Fruit fly (Drosophila melanogaster) whole organism, embryonic: ENCODE results near the gene CG31406.

Experiments used
- Ada2b ChIP-seq: fragments of 200-800 bp; sonication (Bioruptor generic); IDR thresholded peaks from 2 replicates; pipeline ENCODE4 v1.3.6; 2022; ENCODE audit warnings: missing biosample characterization, missing genetic modification characterization
- CG10209 ChIP-seq: fragments of 200-800 bp; sonication (Bioruptor generic); optimal IDR thresholded peaks from 3 replicates; lab custom pipeline; 2017; ENCODE audit warnings: missing biosample characterization, mild to moderate bottlenecking, missing genetic modification characterization, missing genetic modification reagents
- CG10366 ChIP-seq: fragments of 200-800 bp; sonication (Bioruptor generic); IDR thresholded peaks from 2 replicates; pipeline ENCODE4 v1.3.6; 2022; ENCODE audit warnings: missing biosample characterization, missing genetic modification characterization
- CG10959 ChIP-seq: fragments of 200-800 bp; sonication (Bioruptor generic); IDR thresholded peaks from 2 replicates; pipeline ENCODE4 v1.3.6; 2022; ENCODE audit warnings: missing biosample characterization, missing genetic modification characterization
- CG12071 ChIP-seq: fragments of 200-800 bp; sonication (Bioruptor generic); optimal IDR thresholded peaks from 3 replicates; lab custom pipeline; 2018; ENCODE audit warnings: missing biosample characterization, mild to moderate bottlenecking, missing genetic modification characterization
- CG12299 ChIP-seq: fragments of 200-800 bp; sonication (Bioruptor generic); optimal IDR thresholded peaks from 2 replicates; lab custom pipeline; 2018; ENCODE audit warnings: missing biosample characterization, mild to moderate bottlenecking, missing genetic modification characterization
- CG1233 ChIP-seq: fragments of 200-800 bp; sonication (Bioruptor generic); optimal IDR thresholded peaks from 4 replicates; lab custom pipeline; 2018; ENCODE audit warnings: missing biosample characterization, mild to moderate bottlenecking, missing genetic modification characterization
- CG12391 ChIP-seq: fragments of 200-800 bp; sonication (Bioruptor generic); optimal IDR thresholded peaks from 3 replicates; lab custom pipeline; 2018; ENCODE audit warnings: missing biosample characterization, mild to moderate bottlenecking, missing genetic modification characterization, moderate library complexity
- CG12769 ChIP-seq: fragments of 200-800 bp; sonication (Bioruptor generic); optimal IDR thresholded peaks from 2 replicates; lab custom pipeline; 2019; ENCODE audit warnings: missing biosample characterization, mild to moderate bottlenecking, missing genetic modification characterization, moderate library complexity
- CG13775 ChIP-seq: fragments of 200-800 bp; sonication (Bioruptor generic); optimal IDR thresholded peaks from 3 replicates; lab custom pipeline; 2017; ENCODE audit warnings: missing biosample characterization, mild to moderate bottlenecking, missing genetic modification characterization
- CG14710 ChIP-seq: fragments of 200-800 bp; sonication (Bioruptor generic); optimal IDR thresholded peaks from 3 replicates; lab custom pipeline; 2019; ENCODE audit warnings: missing biosample characterization, mild to moderate bottlenecking, missing genetic modification characterization, moderate library complexity
- CG1529 ChIP-seq: fragments of 200-800 bp; sonication (Bioruptor generic); optimal IDR thresholded peaks from 3 replicates; lab custom pipeline; 2018; ENCODE audit warnings: missing biosample characterization, missing genetic modification characterization
- CG1602 ChIP-seq: fragments of 200-800 bp; sonication (Bioruptor generic); optimal IDR thresholded peaks from 3 replicates; lab custom pipeline; 2016; ENCODE audit warnings: missing biosample characterization, missing genetic modification characterization
- CG18011 ChIP-seq: fragments of 200-800 bp; sonication (Bioruptor generic); optimal IDR thresholded peaks from 2 replicates; lab custom pipeline; 2017; ENCODE audit warnings: missing biosample characterization, missing genetic modification characterization, mild to moderate bottlenecking, moderate library complexity, missing genotype
- CG18262 ChIP-seq: fragments of 200-800 bp; optimal IDR thresholded peaks from 3 replicates; lab custom pipeline; 2019; ENCODE audit warnings: missing biosample characterization, mild to moderate bottlenecking, missing genetic modification characterization, moderate library complexity
- CG31365 ChIP-seq: fragments of 200-800 bp; sonication (Bioruptor generic); optimal IDR thresholded peaks from 2 replicates; lab custom pipeline; 2018; ENCODE audit warnings: missing biosample characterization, mild to moderate bottlenecking, missing genetic modification characterization
- CG31441 ChIP-seq: fragments of 200-800 bp; sonication (Bioruptor generic); IDR thresholded peaks from 2 replicates; pipeline ENCODE4 v1.3.6; 2022; ENCODE audit warnings: missing biosample characterization, missing genetic modification characterization
- CG33213 ChIP-seq: fragments of 200-800 bp; sonication (Bioruptor generic); optimal IDR thresholded peaks from 3 replicates; lab custom pipeline; 2016; ENCODE audit warnings: missing biosample characterization, missing genetic modification characterization
- CG3838 ChIP-seq: fragments of 200-800 bp; sonication (Bioruptor generic); optimal IDR thresholded peaks from 3 replicates; lab custom pipeline; 2016; ENCODE audit warnings: missing biosample characterization, missing genetic modification characterization
- CG4360 ChIP-seq: fragments of 200-800 bp; sonication (Bioruptor generic); IDR thresholded peaks from 2 replicates; pipeline ENCODE4 v1.3.6; 2022; ENCODE audit warnings: missing biosample characterization, missing genetic modification characterization
- CG4820 ChIP-seq: fragments of 200-800 bp; sonication (Bioruptor generic); optimal IDR thresholded peaks from 3 replicates; lab custom pipeline; 2016; ENCODE audit warnings: missing biosample characterization, missing genetic modification characterization
- CG6854 ChIP-seq: fragments of 200-800 bp; sonication (Bioruptor generic); optimal IDR thresholded peaks from 3 replicates; lab custom pipeline; 2017; ENCODE audit warnings: missing biosample characterization, mild to moderate bottlenecking, missing genetic modification characterization
- CG7839 ChIP-seq: fragments of 200-800 bp; sonication (Bioruptor generic); optimal IDR thresholded peaks from 3 replicates; lab custom pipeline; 2018; ENCODE audit warnings: missing biosample characterization, mild to moderate bottlenecking, missing genetic modification characterization, moderate library complexity
- CG7928 ChIP-seq: fragments of 200-800 bp; sonication (Bioruptor generic); optimal IDR thresholded peaks from 2 replicates; lab custom pipeline; 2017; ENCODE audit warnings: missing biosample characterization, mild to moderate bottlenecking, missing genetic modification characterization
- CG8089 ChIP-seq: fragments of 200-800 bp; sonication (Bioruptor generic); optimal IDR thresholded peaks from 3 replicates; lab custom pipeline; 2016; ENCODE audit warnings: missing biosample characterization, missing genetic modification characterization
- CG8765 ChIP-seq: fragments of 200-800 bp; sonication (Bioruptor generic); IDR thresholded peaks from 2 replicates; pipeline ENCODE4 v1.3.6; 2022; ENCODE audit warnings: missing biosample characterization, missing genetic modification characterization
- CG8944 ChIP-seq: fragments of 200-800 bp; sonication (Bioruptor generic); optimal IDR thresholded peaks from 3 replicates; lab custom pipeline; 2016; ENCODE audit warnings: missing biosample characterization, missing genetic modification characterization
- CG9876 ChIP-seq: fragments of 200-800 bp; sonication (Bioruptor generic); optimal IDR thresholded peaks from 2 replicates; lab custom pipeline; 2016; ENCODE audit warnings: missing biosample characterization, missing genetic modification characterization
- CkIIα-i1 ChIP-seq: fragments of 200-800 bp; sonication (Bioruptor generic); IDR thresholded peaks from 2 replicates; pipeline ENCODE4 v1.3.6; 2022; ENCODE audit warnings: missing biosample characterization, missing genetic modification characterization
- D19B ChIP-seq: fragments of 200-800 bp; sonication (Bioruptor generic); optimal IDR thresholded peaks from 2 replicates; lab custom pipeline; 2017; ENCODE audit warnings: missing biosample characterization, mild to moderate bottlenecking, missing genetic modification characterization
- Dref ChIP-seq: fragments of 200-800 bp; sonication (Bioruptor generic); IDR thresholded peaks from 2 replicates; pipeline ENCODE4 v1.3.6; 2022; ENCODE audit warnings: missing biosample characterization, missing genetic modification characterization
- H15 ChIP-seq: fragments of 200-800 bp; sonication (Bioruptor generic); IDR thresholded peaks from 3 replicates; pipeline ENCODE4 v1.3.6; 2022; ENCODE audit warnings: missing biosample characterization, missing genetic modification characterization
- Lim3 ChIP-seq: fragments of 200-800 bp; sonication (Bioruptor generic); IDR thresholded peaks from 2 replicates; pipeline ENCODE4 v1.3.6; 2022; ENCODE audit warnings: missing biosample characterization, missing genetic modification characterization
- Mes4 ChIP-seq: fragments of 200-800 bp; sonication (Bioruptor generic); optimal IDR thresholded peaks from 2 replicates; lab custom pipeline; 2016; ENCODE audit warnings: missing biosample characterization, missing genetic modification characterization
- NC2α ChIP-seq: fragments of 200-800 bp; sonication (Bioruptor generic); optimal IDR thresholded peaks from 2 replicates; lab custom pipeline; 2016; ENCODE audit warnings: missing biosample characterization, missing genetic modification characterization
- Ptx1 ChIP-seq: fragments of 200-800 bp; sonication (Bioruptor generic); IDR thresholded peaks from 2 replicates; pipeline ENCODE4 v1.3.6; 2022; ENCODE audit warnings: missing biosample characterization, missing genetic modification characterization
- Six4 ChIP-seq: fragments of 200-800 bp; sonication (Bioruptor generic); optimal IDR thresholded peaks from 2 replicates; lab custom pipeline; 2016; ENCODE audit warnings: missing biosample characterization, missing genetic modification characterization
- Trl ChIP-seq, 3 experiments: fragments of >200 bp in 2 of 3; fragments of 200-800 bp in 1 of 3; sonication (Bioruptor generic) in 1 of 3; optimal IDR thresholded peaks; 2 replicates in 1 of 3; 3 replicates in 2 of 3; lab custom pipeline; 2016 to 2017; ENCODE audit warnings: missing biosample characterization in 1 of 3, missing genetic modification characterization in 1 of 3
- amos ChIP-seq: fragments of 200-800 bp; sonication (Bioruptor generic); IDR thresholded peaks from 2 replicates; pipeline ENCODE4 v1.3.6; 2022; ENCODE audit warnings: missing biosample characterization, missing genetic modification characterization; ENCODE audit not compliant: partially characterized antibody
- ap ChIP-seq: fragments of 200-800 bp; sonication (Bioruptor generic); IDR thresholded peaks from 2 replicates; pipeline ENCODE4 v1.3.6; 2022; ENCODE audit warnings: missing biosample characterization, missing genetic modification characterization
- chm ChIP-seq: fragments of 200-800 bp; sonication (Bioruptor generic); IDR thresholded peaks from 2 replicates; pipeline ENCODE4 v1.3.6; 2022; ENCODE audit warnings: missing biosample characterization, missing genetic modification characterization
- chn ChIP-seq: fragments of 200-800 bp; sonication (Bioruptor generic); optimal IDR thresholded peaks from 2 replicates; lab custom pipeline; 2016; ENCODE audit warnings: missing biosample characterization, missing genetic modification characterization
- crc ChIP-seq: fragments of 200-800 bp; sonication (Bioruptor generic); optimal IDR thresholded peaks from 2 replicates; lab custom pipeline; 2016; ENCODE audit warnings: missing biosample characterization, missing genetic modification characterization
- da ChIP-seq: fragments of 200-800 bp; sonication (Bioruptor generic); optimal IDR thresholded peaks from 2 replicates; lab custom pipeline; 2016; ENCODE audit warnings: missing biosample characterization, missing genetic modification characterization
- dm ChIP-seq: fragments of 200-800 bp; sonication (Bioruptor generic); optimal IDR thresholded peaks from 3 replicates; lab custom pipeline; 2016; ENCODE audit warnings: missing biosample characterization, missing genetic modification characterization
- ftz-f1 ChIP-seq: fragments of 200-800 bp; sonication (Bioruptor generic); optimal IDR thresholded peaks from 2 replicates; lab custom pipeline; 2016; ENCODE audit warnings: missing biosample characterization, missing genetic modification characterization
- ham ChIP-seq: fragments of 200-800 bp; sonication (Bioruptor generic); IDR thresholded peaks from 2 replicates; pipeline ENCODE4 v1.3.6; 2022; ENCODE audit warnings: missing biosample characterization, missing genetic modification characterization
- pnt ChIP-seq: fragments of 200-800 bp; sonication (Bioruptor generic); optimal IDR thresholded peaks from 3 replicates; lab custom pipeline; 2016; ENCODE audit warnings: missing biosample characterization, missing genetic modification characterization
- sug ChIP-seq: fragments of 200-800 bp; optimal IDR thresholded peaks from 2 replicates; lab custom pipeline; 2019; ENCODE audit warnings: missing biosample characterization, mild to moderate bottlenecking, missing genetic modification characterization, moderate library complexity
- z ChIP-seq: fragments of 200-800 bp; sonication (Bioruptor generic); IDR thresholded peaks from 3 replicates; pipeline ENCODE4 v1.3.6; 2022; ENCODE audit warnings: missing biosample characterization, missing genetic modification characterization

Gene CG31406

dm6 chr3R:10350741-10351629, 2.4 kb downstream of the CG31406 start (continued):
- no peak for TF ChIP-seq amos (GFP tag; lab: Robert Waterston, UW)
- peak; percentile 42 for TF ChIP-seq dm
- TF ChIP-seq crc: peak; percentile 45
- TF ChIP-seq Trl (optimal IDR thresholded peaks at IDR 0.05; lab: Kevin White, UChicago): no peak
- TF ChIP-seq Trl (GFP tag; optimal IDR thresholded peaks at IDR 0.05; lab: Kevin White, UChicago): peak; percentile 46
- no peak for TF ChIP-seq z (GFP tag; lab: Robert Waterston, UW)
- peak; percentile 89 for TF ChIP-seq CG12391 (tag; lab: Kevin White, UChicago)
- TF ChIP-seq CG4820 (GFP tag; lab: Kevin White, UChicago): peak; percentile 66
- TF ChIP-seq CG31365: peak; percentile 62
- no peak for TF ChIP-seq Lim3 (GFP tag; lab: Robert Waterston, UW)
- TF ChIP-seq chm (GFP tag; lab: Robert Waterston, UW): no peak
- TF ChIP-seq ham: no peak
- TF ChIP-seq CG18011: peak; percentile 70
- TF ChIP-seq ftz-f1 (GFP tag; lab: Kevin White, UChicago): peak; percentile 56
- TF ChIP-seq CG1233: peak; percentile 73
- peak; percentile 91 for TF ChIP-seq CG7839
- peak; percentile 76 for TF ChIP-seq CG12071 (GFP tag; lab: Kevin White, UChicago)
- TF ChIP-seq CG8765: no peak
- TF ChIP-seq CG12769 (tag; lab: Kevin White, UChicago): peak; percentile 43
- peak; percentile 78 for TF ChIP-seq D19B (GFP tag; lab: Kevin White, UChicago)
- TF ChIP-seq H15 (GFP tag; lab: Robert Waterston, UW): no peak
- TF ChIP-seq Dref (GFP tag; lab: Robert Waterston, UW): no peak
- peak; percentile 44 for TF ChIP-seq CG8944 (GFP tag; lab: Kevin White, UChicago)
- peak; percentile 75 for TF ChIP-seq CG12299
- TF ChIP-seq CG31441 (GFP tag; lab: Robert Waterston, UW): no peak
- TF ChIP-seq Ada2b: no peak
- peak; percentile 52 for TF ChIP-seq CG3838
- TF ChIP-seq CG4360 (GFP tag; lab: Robert Waterston, UW): no peak
- TF ChIP-seq CG14710 (tag; lab: Kevin White, UChicago): peak; percentile 18
- no peak for TF ChIP-seq Mes4 (GFP tag; lab: Kevin White, UChicago)
- peak; percentile 89 for TF ChIP-seq CG13775 (GFP tag; lab: Kevin White, UChicago)
- TF ChIP-seq NC2α (GFP tag; lab: Kevin White, UChicago): no peak
- TF ChIP-seq CG6854 (GFP tag; lab: Kevin White, UChicago): peak; percentile 85
- TF ChIP-seq Ptx1 (GFP tag; lab: Robert Waterston, UW): no peak
- TF ChIP-seq CG10366 (GFP tag; lab: Robert Waterston, UW): no peak
- no peak for TF ChIP-seq da
- TF ChIP-seq CG10209 (GFP tag; lab: Kevin White, UChicago): peak; percentile 83
- peak; percentile 75 for TF ChIP-seq CG18262 (tag; lab: Kevin White, UChicago)
- peak; percentile 67 for TF ChIP-seq CG7928 (GFP tag; lab: Kevin White, UChicago)
- peak; percentile 34 for TF ChIP-seq CG33213 (GFP tag; lab: Kevin White, UChicago)
- TF ChIP-seq CG10959 (GFP tag; lab: Robert Waterston, UW): no peak
- peak; percentile 30 for TF ChIP-seq CG1529
- TF ChIP-seq CG1602 (GFP tag; lab: Kevin White, UChicago): peak; percentile 66
- TF ChIP-seq chn (GFP tag; lab: Kevin White, UChicago): peak; percentile 19
- TF ChIP-seq pnt (GFP tag; lab: Kevin White, UChicago): peak; percentile 63
- no peak for TF ChIP-seq CkIIα-i1 (GFP tag; lab: Robert Waterston, UW)
- no peak for TF ChIP-seq ap
- TF ChIP-seq CG8089: peak; percentile 28
- TF ChIP-seq CG9876 (GFP tag; lab: Kevin White, UChicago): peak; percentile 36
- TF ChIP-seq sug (tag; lab: Kevin White, UChicago): peak; percentile 51
- TF ChIP-seq Six4 (GFP tag; lab: Kevin White, UChicago): peak; percentile 26
